Fruit fly (Drosophila melanogaster) whole organism, embryonic: ENCODE data around the gene Cpsf73.

Experiments
- Awh ChIP-seq: fragments of 200-800 bp; sonication (Bioruptor generic); IDR thresholded peaks from 2 replicates; pipeline ENCODE4, ENCODE4 v1.3.6; 2022; ENCODE audit warnings: missing biosample characterization, missing genetic modification characterization
- CG10366 ChIP-seq: fragments of 200-800 bp; sonication (Bioruptor generic); IDR thresholded peaks from 2 replicates; pipeline ENCODE4 v1.3.6; 2022; ENCODE audit warnings: missing biosample characterization, missing genetic modification characterization
- CG10462 ChIP-seq: fragments of 200-800 bp; sonication (Bioruptor generic); optimal IDR thresholded peaks from 2 replicates; lab custom pipeline; 2016; ENCODE audit warnings: missing biosample characterization, missing genetic modification characterization
- CG10654 ChIP-seq: fragments of 200-800 bp; sonication (Bioruptor generic); optimal IDR thresholded peaks from 2 replicates; lab custom pipeline; 2016; ENCODE audit warnings: missing biosample characterization, missing genetic modification characterization
- CG10979 ChIP-seq: fragments of 200-800 bp; sonication (Bioruptor generic); optimal IDR thresholded peaks from 2 replicates; lab custom pipeline; 2018; ENCODE audit warnings: missing biosample characterization, mild to moderate bottlenecking, missing genetic modification characterization, moderate library complexity
- CG11085 ChIP-seq: fragments of 200-800 bp; sonication (Bioruptor generic); IDR thresholded peaks from 2 replicates; pipeline ENCODE4 v1.3.6; 2022; ENCODE audit warnings: missing biosample characterization, missing genetic modification characterization
- CG11398 ChIP-seq: fragments of 200-800 bp; sonication (Bioruptor generic); optimal IDR thresholded peaks from 2 replicates; lab custom pipeline; 2016; ENCODE audit warnings: missing biosample characterization, missing genetic modification characterization
- CG12155 ChIP-seq: fragments of 200-800 bp; sonication (Bioruptor generic); optimal IDR thresholded peaks from 3 replicates; lab custom pipeline; 2016; ENCODE audit warnings: missing biosample characterization, missing genetic modification characterization
- CG12299 ChIP-seq: fragments of 200-800 bp; sonication (Bioruptor generic); optimal IDR thresholded peaks from 2 replicates; lab custom pipeline; 2018; ENCODE audit warnings: missing biosample characterization, mild to moderate bottlenecking, missing genetic modification characterization
- CG12391 ChIP-seq: fragments of 200-800 bp; sonication (Bioruptor generic); optimal IDR thresholded peaks from 3 replicates; lab custom pipeline; 2018; ENCODE audit warnings: missing biosample characterization, mild to moderate bottlenecking, missing genetic modification characterization, moderate library complexity
- CG16863 ChIP-seq: fragments of 200-800 bp; sonication (Bioruptor generic); optimal IDR thresholded peaks from 3 replicates; lab custom pipeline; 2016; ENCODE audit warnings: missing biosample characterization, missing genetic modification characterization
- CG17328 ChIP-seq: fragments of 200-800 bp; sonication (Bioruptor generic); IDR thresholded peaks from 2 replicates; pipeline ENCODE4 v1.3.6; 2022; ENCODE audit warnings: missing biosample characterization, missing genetic modification characterization
- CG1832 ChIP-seq: fragments of 200-800 bp; sonication (Bioruptor generic); optimal IDR thresholded peaks from 2 replicates; lab custom pipeline; 2017; ENCODE audit warnings: missing biosample characterization, mild to moderate bottlenecking, missing genetic modification characterization, inconsistent platforms
- CG31365 ChIP-seq: fragments of 200-800 bp; sonication (Bioruptor generic); optimal IDR thresholded peaks from 2 replicates; lab custom pipeline; 2018; ENCODE audit warnings: missing biosample characterization, mild to moderate bottlenecking, missing genetic modification characterization
- CG33213 ChIP-seq: fragments of 200-800 bp; sonication (Bioruptor generic); optimal IDR thresholded peaks from 3 replicates; lab custom pipeline; 2016; ENCODE audit warnings: missing biosample characterization, missing genetic modification characterization
- CG34376 ChIP-seq: fragments of 200-800 bp; sonication (Bioruptor generic); optimal IDR thresholded peaks from 2 replicates; lab custom pipeline; 2018; ENCODE audit warnings: missing biosample characterization, mild to moderate bottlenecking, missing genetic modification characterization
- CG5180 ChIP-seq: fragments of 200-800 bp; sonication (Bioruptor generic); optimal IDR thresholded peaks from 3 replicates; lab custom pipeline; 2017; ENCODE audit warnings: missing biosample characterization, missing genetic modification characterization, mild to moderate bottlenecking, moderate library complexity, missing genetic modification reagents
- CG5953 ChIP-seq: fragments of 200-800 bp; sonication (Bioruptor generic); IDR thresholded peaks from 2 replicates; pipeline ENCODE4 v1.3.6; 2022; ENCODE audit warnings: missing biosample characterization, missing genetic modification characterization
- CG7556 ChIP-seq: fragments of 200-800 bp; sonication (Bioruptor generic); optimal IDR thresholded peaks from 2 replicates; lab custom pipeline; 2017; ENCODE audit warnings: missing biosample characterization, mild to moderate bottlenecking, missing genetic modification characterization
- CG8924 ChIP-seq: fragments of 200-800 bp; optimal IDR thresholded peaks from 3 replicates; lab custom pipeline; 2019; ENCODE audit warnings: missing biosample characterization, mild to moderate bottlenecking, missing genetic modification characterization, moderate library complexity
- CG8944 ChIP-seq: fragments of 200-800 bp; sonication (Bioruptor generic); optimal IDR thresholded peaks from 3 replicates; lab custom pipeline; 2016; ENCODE audit warnings: missing biosample characterization, missing genetic modification characterization
- CrebB ChIP-seq: fragments of 200-800 bp; sonication (Bioruptor generic); optimal IDR thresholded peaks from 3 replicates; lab custom pipeline; 2018; ENCODE audit warnings: missing biosample characterization, mild to moderate bottlenecking, missing genetic modification characterization
- Dbx ChIP-seq: fragments of 200-800 bp; sonication (Bioruptor generic); IDR thresholded peaks from 3 replicates; pipeline ENCODE4 v1.3.6; 2022; ENCODE audit warnings: missing biosample characterization, missing genetic modification characterization
- Hr39 ChIP-seq: fragments of >200 bp; optimal IDR thresholded peaks from 2 replicates; lab custom pipeline; 2017
- Mrtf ChIP-seq: fragments of 200-800 bp; sonication (Bioruptor generic); IDR thresholded peaks from 3 replicates; pipeline ENCODE4 v1.3.6; 2022; ENCODE audit warnings: missing biosample characterization, missing genetic modification characterization
- Neu2 ChIP-seq: fragments of 200-800 bp; sonication (Bioruptor generic); optimal IDR thresholded peaks from 3 replicates; lab custom pipeline; 2016; ENCODE audit warnings: missing biosample characterization, missing genetic modification characterization, borderline replicate concordance
- Opbp ChIP-seq: fragments of 200-800 bp; sonication (Bioruptor generic); IDR thresholded peaks from 3 replicates; pipeline ENCODE4 v1.3.6; 2022; ENCODE audit warnings: missing biosample characterization, missing genetic modification characterization; ENCODE audit not compliant: partially characterized antibody
- Pdp1 ChIP-seq, 2 experiments: fragments of 200-800 bp; sonication (Bioruptor generic); optimal IDR thresholded peaks; 3 replicates each; lab custom pipeline; 2016; ENCODE audit warnings: missing biosample characterization in 2 of 2, missing genetic modification characterization in 2 of 2, mild to moderate bottlenecking in 1 of 2, moderate library complexity in 1 of 2
- Poxn ChIP-seq: fragments of 200-800 bp; sonication (Bioruptor generic); IDR thresholded peaks from 2 replicates; pipeline ENCODE4 v1.3.6; 2022; ENCODE audit warnings: missing biosample characterization, missing genetic modification characterization
- Rx ChIP-seq: fragments of 200-800 bp; sonication (Bioruptor generic); IDR thresholded peaks from 2 replicates; pipeline ENCODE4 v1.3.6; 2022; ENCODE audit warnings: missing biosample characterization, missing genetic modification characterization
- Six4 ChIP-seq: fragments of 200-800 bp; sonication (Bioruptor generic); optimal IDR thresholded peaks from 2 replicates; lab custom pipeline; 2016; ENCODE audit warnings: missing biosample characterization, missing genetic modification characterization
- Sox100B ChIP-seq: fragments of 200-800 bp; sonication (Bioruptor generic); optimal IDR thresholded peaks from 3 replicates; lab custom pipeline; 2018; ENCODE audit warnings: missing biosample characterization, mild to moderate bottlenecking, missing genetic modification characterization
- Ssrp ChIP-seq: fragments of 200-800 bp; sonication (Bioruptor generic); optimal IDR thresholded peaks from 2 replicates; lab custom pipeline; 2018; ENCODE audit warnings: missing biosample characterization, mild to moderate bottlenecking, missing genetic modification characterization, moderate library complexity
- Tbp ChIP-seq: fragments of >200 bp; optimal IDR thresholded peaks from 2 replicates; lab custom pipeline; 2018; ENCODE audit warnings: missing biosample characterization, missing genetic modification characterization
- ase ChIP-seq: fragments of 200-800 bp; sonication (Bioruptor generic); IDR thresholded peaks from 3 replicates; pipeline ENCODE4 v1.3.6; 2022; ENCODE audit warnings: missing biosample characterization, missing genetic modification characterization
- dpn ChIP-seq, 2 experiments: fragments of 200-800 bp; sonication (Bioruptor generic); optimal IDR thresholded peaks; 3 replicates each; lab custom pipeline; 2016; ENCODE audit warnings: missing biosample characterization in 2 of 2, missing genetic modification characterization in 2 of 2
- ewg ChIP-seq: fragments of 200-800 bp; sonication (Bioruptor generic); optimal IDR thresholded peaks from 3 replicates; lab custom pipeline; 2017; ENCODE audit warnings: mild to moderate bottlenecking, missing biosample characterization, missing genetic modification reagents, missing genetic modification characterization
- fd96Cb ChIP-seq: fragments of 200-800 bp; sonication (Bioruptor generic); optimal IDR thresholded peaks from 2 replicates; lab custom pipeline; 2018; ENCODE audit warnings: missing biosample characterization, mild to moderate bottlenecking, missing genetic modification characterization, moderate library complexity
- gce ChIP-seq: fragments of 200-800 bp; sonication (Bioruptor generic); IDR thresholded peaks from 3 replicates; pipeline ENCODE4 v1.3.6; 2022; ENCODE audit warnings: missing biosample characterization, missing genetic modification characterization
- gcm ChIP-seq: fragments of 200-800 bp; sonication (Bioruptor generic); optimal IDR thresholded peaks from 2 replicates; lab custom pipeline; 2019; ENCODE audit warnings: missing biosample characterization, mild to moderate bottlenecking, missing genetic modification characterization, moderate library complexity
- hbn ChIP-seq: fragments of 200-800 bp; sonication (Bioruptor generic); IDR thresholded peaks from 2 replicates; pipeline ENCODE4 v1.3.6; 2022; ENCODE audit warnings: missing biosample characterization, missing genetic modification characterization; ENCODE audit not compliant: partially characterized antibody
- her ChIP-seq: fragments of 200-800 bp; sonication (Bioruptor generic); optimal IDR thresholded peaks from 2 replicates; lab custom pipeline; 2016; ENCODE audit warnings: missing biosample characterization, missing genetic modification characterization
- kay ChIP-seq: fragments of 200-800 bp; sonication (Bioruptor generic); optimal IDR thresholded peaks from 2 replicates; lab custom pipeline; 2016; ENCODE audit warnings: missing biosample characterization, missing genetic modification characterization
- lmd ChIP-seq: fragments of 200-800 bp; sonication (Bioruptor generic); IDR thresholded peaks from 2 replicates; pipeline ENCODE4 v1.3.6; 2022; ENCODE audit warnings: missing biosample characterization, missing genetic modification characterization
- pita ChIP-seq: fragments of 200-800 bp; sonication (Bioruptor generic); optimal IDR thresholded peaks from 2 replicates; lab custom pipeline; 2017; ENCODE audit warnings: missing biosample characterization, mild to moderate bottlenecking, missing genetic modification characterization
- pnt ChIP-seq: fragments of 200-800 bp; sonication (Bioruptor generic); optimal IDR thresholded peaks from 3 replicates; lab custom pipeline; 2016; ENCODE audit warnings: missing biosample characterization, missing genetic modification characterization
- slp2 ChIP-seq: fragments of 200-800 bp; sonication (Bioruptor generic); optimal IDR thresholded peaks from 2 replicates; lab custom pipeline; 2016; ENCODE audit warnings: missing biosample characterization, missing genetic modification characterization
- tin ChIP-seq: fragments of 200-800 bp; sonication (Bioruptor generic); optimal IDR thresholded peaks from 3 replicates; lab custom pipeline; 2016; ENCODE audit warnings: missing biosample characterization, missing genetic modification characterization
- unpg ChIP-seq: fragments of 200-800 bp; sonication (Bioruptor generic); optimal IDR thresholded peaks from 3 replicates; lab custom pipeline; 2018; ENCODE audit warnings: missing biosample characterization, mild to moderate bottlenecking, missing genetic modification characterization, moderate library complexity
- zfh2 ChIP-seq: fragments of 200-800 bp; sonication (Bioruptor generic); optimal IDR thresholded peaks from 2 replicates; lab custom pipeline; 2016; ENCODE audit warnings: missing biosample characterization, missing genetic modification characterization

Gene Cpsf73

dm6 chr3R:18658945-18659642 is 4.3 kb downstream of the Cpsf73 start, which contains the start of the genes CG31224 and CstF64 (continued):
- TF ChIP-seq ewg (GFP tag; lab: Kevin White, UChicago) (peak; percentile 70), Opbp (0 out of 3 replicates have a peak, but pooled peaks have one; percentile 36), CG5180 (no peak), Ssrp (tag; lab: Kevin White, UChicago) (peak; percentile 80), hbn (no peak), her (GFP tag; lab: Kevin White, UChicago) (peak; percentile 71), Neu2 (GFP tag; lab: Kevin White, UChicago) (no peak), kay (peak; percentile 71), CG33213 (GFP tag; lab: Kevin White, UChicago) (peak; percentile 88), pnt (peak; percentile 85), Dbx (GFP tag; lab: Robert Waterston, UW) (peak; percentile 85), CG8924 (peak; percentile 70), Tbp (GFP tag; lab: Kevin White, UChicago) (no peak), CG31365 (tag; lab: Kevin White, UChicago) (peak; percentile 25), Hr39 (lab: Kevin White, UChicago) (no peak), Poxn (no peak), CG12391 (tag; lab: Kevin White, UChicago) (peak; percentile 88), CG12299 (tag; lab: Kevin White, UChicago) (peak; percentile 54), CG11085 (peak; percentile 80), Pdp1 (GFP tag; optimal IDR thresholded peaks at IDR 0.05; lab: Kevin White, UChicago) (peak; percentile 86 to 94), CG10366 (GFP tag; lab: Robert Waterston, UW) (peak; percentile 83), CrebB (tag; lab: Kevin White, UChicago) (peak; percentile 38), gce (0 out of 3 replicates have a peak, but pooled peaks have one; percentile 49), unpg (GFP tag; lab: Kevin White, UChicago) (peak; percentile 83), fd96Cb (tag; lab: Kevin White, UChicago) (peak; percentile 79), CG16863 (peak; percentile 83), CG10979 (peak; percentile 76), slp2 (peak; percentile 79), Six4 (GFP tag; lab: Kevin White, UChicago) (peak; percentile 68), CG17328 (GFP tag; lab: Robert Waterston, UW) (peak; percentile 83), CG12155 (GFP tag; lab: Kevin White, UChicago) (peak; percentile 82), tin (GFP tag; lab: Kevin White, UChicago) (peak; percentile 87), Awh (peak; percentile 74; the same call in 1 of the 2 replicates), Mrtf (GFP tag; lab: Robert Waterston, UW) (peak; percentile 63; the same call in 2 of the 3 replicates), CG8944 (GFP tag; lab: Kevin White, UChicago) (peak; percentile 90), CG1832 (GFP tag; lab: Kevin White, UChicago) (peak; percentile 48), pita (GFP tag; lab: Kevin White, UChicago) (no peak), Rx (GFP tag; lab: Robert Waterston, UW) (peak; percentile 74), dpn (GFP tag; optimal IDR thresholded peaks at IDR 0.05; lab: Kevin White, UChicago) (peak; percentile 90 to 93), lmd (GFP tag; lab: Robert Waterston, UW) (peak; percentile 80), CG34376 (GFP tag; lab: Kevin White, UChicago) (peak; percentile 76), Sox100B (GFP tag; lab: Kevin White, UChicago) (no peak), zfh2 (GFP tag; lab: Kevin White, UChicago) (peak; percentile 90), ase (GFP tag; lab: Robert Waterston, UW) (peak; percentile 72; the same call in 2 of the 3 replicates), CG7556 (peak; percentile 76), CG11398 (GFP tag; lab: Kevin White, UChicago) (peak; percentile 57), CG10462 (peak; percentile 64), CG10654 (GFP tag; lab: Kevin White, UChicago) (peak; percentile 89), CG5953 (GFP tag; lab: Robert Waterston, UW) (peak; percentile 55; the same call in 1 of the 2 replicates), gcm (GFP tag; lab: Kevin White, UChicago) (peak; percentile 82)
